Worm (Caenorhabditis elegans) whole organism, young adult: ENCODE measurements around the gene lact-1.

ENCODE experiments used
- B0336.3 ChIP-seq: fragments of 200-800 bp; sonication (Bioruptor generic); IDR thresholded peaks from 2 replicates; pipeline ENCODE4 v1.3.6; 2022; ENCODE audit warnings: missing genetic modification characterization, missing compliant biosample characterization
- C06A6.2 ChIP-seq: fragments of 200-800 bp; sonication (Bioruptor generic); conservative IDR thresholded peaks from 2 replicates; pipeline ENCODE4 v1.3.6; 2022; ENCODE audit warnings: missing genetic modification characterization, missing compliant biosample characterization
- F22D6.2 ChIP-seq: sonication (generic microtip); optimal IDR thresholded peaks from 2 replicates; lab custom pipeline; 2016; ENCODE audit warnings: mild to moderate bottlenecking, missing genetic modification characterization, missing compliant biosample characterization
- F33H1.4 ChIP-seq: fragments of 200-800 bp; sonication (Bioruptor generic); IDR thresholded peaks from 2 replicates; pipeline ENCODE4 v1.3.6; 2022; ENCODE audit warnings: missing genetic modification reagents, missing genetic modification characterization, missing compliant biosample characterization
- F39B2.1 ChIP-seq: fragments of 200-800 bp; sonication (Bioruptor generic); IDR thresholded peaks from 2 replicates; pipeline ENCODE4 v1.3.6; 2022; ENCODE audit warnings: missing genetic modification reagents, missing genetic modification characterization, missing compliant biosample characterization
- K11D2.4 ChIP-seq: fragments of 200-800 bp; sonication (Bioruptor generic); IDR thresholded peaks from 2 replicates; pipeline ENCODE4 v1.3.6; 2022; ENCODE audit warnings: missing genetic modification reagents, missing genetic modification characterization, missing compliant biosample characterization
- K12H6.12 ChIP-seq: fragments of 200-800 bp; sonication (Bioruptor generic); optimal IDR thresholded peaks from 2 replicates; lab custom pipeline; 2018; ENCODE audit warnings: mild to moderate bottlenecking, missing genetic modification characterization, missing compliant biosample characterization
- Y53F4B.3 ChIP-seq: fragments of 200-800 bp; sonication (Bioruptor generic); IDR thresholded peaks from 2 replicates; pipeline ENCODE4 v1.3.6; 2022; ENCODE audit warnings: missing genetic modification reagents, missing genetic modification characterization, missing compliant biosample characterization
- Y53G8AR.9 ChIP-seq: fragments of 200-800 bp; sonication (Bioruptor generic); conservative IDR thresholded peaks from 2 replicates; pipeline ENCODE4 v1.3.6; 2022; ENCODE audit warnings: missing genetic modification reagents, missing genetic modification characterization, missing compliant biosample characterization
- ZK185.1 ChIP-seq: sonication (generic microtip); optimal IDR thresholded peaks from 2 replicates; lab custom pipeline; 2016; ENCODE audit warnings: mild to moderate bottlenecking, missing genetic modification characterization, missing compliant biosample characterization; ENCODE audit not compliant: poor library complexity, severe bottlenecking
- aptf-2 ChIP-seq: fragments of 200-800 bp; sonication (Bioruptor generic); conservative IDR thresholded peaks from 2 replicates; pipeline ENCODE4 v1.3.6; 2022; ENCODE audit warnings: missing genetic modification reagents, missing genetic modification characterization, missing compliant biosample characterization
- bed-1 ChIP-seq: fragments of 200-800 bp; sonication (Bioruptor generic); IDR thresholded peaks from 2 replicates; pipeline ENCODE4 v1.3.6; 2022; ENCODE audit warnings: missing genetic modification reagents, missing genetic modification characterization, missing compliant biosample characterization
- cebp-1 ChIP-seq, 2 experiments: fragments of 200-800 bp in 1 of 2; sonication (Bioruptor generic) in 1 of 2; sonication (generic microtip) in 1 of 2; IDR thresholded peaks in 1 of 2; optimal IDR thresholded peaks in 1 of 2; 2 replicates each; pipeline versions ENCODE4 v1.3.6 to Lab custom; 2017 to 2022; ENCODE audit warnings: missing compliant biosample characterization in 2 of 2, missing genetic modification characterization in 2 of 2, mild to moderate bottlenecking in 1 of 2, missing genetic modification reagents in 1 of 2, moderate library complexity in 1 of 2
- ceh-100 ChIP-seq: fragments of 200-800 bp; sonication (Bioruptor generic); IDR thresholded peaks from 2 replicates; pipeline ENCODE4 v1.3.6; 2022; ENCODE audit warnings: missing genetic modification reagents, missing genetic modification characterization, missing compliant biosample characterization
- chd-7 ChIP-seq: sonication (generic microtip); optimal IDR thresholded peaks from 2 replicates; lab custom pipeline; 2016; ENCODE audit warnings: mild to moderate bottlenecking, missing genetic modification characterization, moderate library complexity, missing compliant biosample characterization
- die-1 ChIP-seq: sonication (generic microtip); optimal IDR thresholded peaks from 2 replicates; lab custom pipeline; 2016; ENCODE audit warnings: missing genotype, mild to moderate bottlenecking, missing genetic modification characterization, missing compliant biosample characterization
- dpl-1 ChIP-seq: fragments of 150-350 bp; optimal IDR thresholded peaks from 2 replicates; lab custom pipeline; 2014; ENCODE audit warnings: missing biosample characterization, missing genetic modification reagents, missing genetic modification characterization
- efl-1 ChIP-seq: fragments of 150-350 bp; optimal IDR thresholded peaks from 2 replicates; lab custom pipeline; 2014; ENCODE audit warnings: missing biosample characterization, missing genetic modification reagents, missing genetic modification characterization
- fkh-3 ChIP-seq: sonication (generic microtip); optimal IDR thresholded peaks from 2 replicates; lab custom pipeline; 2016; ENCODE audit warnings: mild to moderate bottlenecking, missing genetic modification characterization, missing compliant biosample characterization
- him-1 ChIP-seq: sonication (generic microtip); optimal IDR thresholded peaks from 2 replicates; lab custom pipeline; 2016; ENCODE audit warnings: missing genotype, missing genetic modification reagents, missing genetic modification characterization, missing compliant biosample characterization
- hmg-1.2 ChIP-seq: fragments of 200-800 bp; sonication (Bioruptor generic); IDR thresholded peaks from 2 replicates; pipeline ENCODE4 v1.3.6; 2022; ENCODE audit warnings: missing genetic modification reagents, missing genetic modification characterization, missing compliant biosample characterization
- lin-35 ChIP-seq, 3 experiments: fragments of 150-350 bp in 2 of 3; sonication (generic microtip) in 1 of 3; optimal IDR thresholded peaks; 2 replicates each; lab custom pipeline; 2014 to 2018; ENCODE audit warnings: missing biosample characterization in 3 of 3, missing genetic modification characterization in 3 of 3, missing genetic modification reagents in 3 of 3
- lin-40 ChIP-seq: sonication (generic microtip); optimal IDR thresholded peaks from 2 replicates; lab custom pipeline; 2016; ENCODE audit warnings: missing genetic modification characterization, mild to moderate bottlenecking, missing compliant biosample characterization, missing genotype, missing genetic modification reagents
- lin-54 ChIP-seq: fragments of 200-800 bp; sonication (Bioruptor generic); optimal IDR thresholded peaks from 2 replicates; lab custom pipeline; 2018; ENCODE audit warnings: mild to moderate bottlenecking, missing genetic modification characterization, missing compliant biosample characterization
- lsl-1 ChIP-seq: fragments of 200-800 bp; sonication (Bioruptor generic); optimal IDR thresholded peaks from 2 replicates; lab custom pipeline; 2018; ENCODE audit warnings: mild to moderate bottlenecking, missing genetic modification characterization, moderate library complexity, missing compliant biosample characterization
- madf-3 ChIP-seq: fragments of 200-800 bp; sonication (Bioruptor generic); IDR thresholded peaks from 2 replicates; pipeline ENCODE4 v1.3.6; 2022; ENCODE audit warnings: missing genetic modification reagents, missing genetic modification characterization, missing compliant biosample characterization
- mcd-1 ChIP-seq: fragments of 200-800 bp; sonication (Bioruptor generic); IDR thresholded peaks from 2 replicates; pipeline ENCODE4 v1.3.6; 2022; ENCODE audit warnings: missing genetic modification reagents, missing genetic modification characterization, missing compliant biosample characterization
- nfyb-1 ChIP-seq: fragments of 200-800 bp; sonication (Bioruptor generic); IDR thresholded peaks from 2 replicates; pipeline ENCODE4 v1.3.6; 2022; ENCODE audit warnings: missing genetic modification reagents, missing genetic modification characterization, missing compliant biosample characterization
- nhr-90 ChIP-seq: sonication (generic microtip); optimal IDR thresholded peaks from 2 replicates; lab custom pipeline; 2016; ENCODE audit warnings: missing genotype, mild to moderate bottlenecking, missing genetic modification characterization, missing compliant biosample characterization
- rcor-1 ChIP-seq: fragments of 200-800 bp; sonication (Bioruptor generic); IDR thresholded peaks from 2 replicates; pipeline ENCODE4 v1.3.6; 2022; ENCODE audit warnings: missing genetic modification reagents, missing genetic modification characterization, missing compliant biosample characterization
- rec-8 ChIP-seq, 2 experiments: sonication (generic microtip); optimal IDR thresholded peaks; 2 replicates each; lab custom pipeline; 2016; ENCODE audit warnings: mild to moderate bottlenecking in 2 of 2, missing genetic modification characterization in 2 of 2, missing genetic modification reagents in 2 of 2, missing genotype in 2 of 2, missing biosample characterization in 1 of 2, missing compliant biosample characterization in 1 of 2, moderate library complexity in 1 of 2
- repo-1 ChIP-seq: sonication (generic microtip); optimal IDR thresholded peaks from 2 replicates; lab custom pipeline; 2017; ENCODE audit warnings: mild to moderate bottlenecking, missing genetic modification characterization, missing compliant biosample characterization
- tbx-9 ChIP-seq: sonication (generic microtip); optimal IDR thresholded peaks from 2 replicates; lab custom pipeline; 2016; ENCODE audit warnings: borderline replicate concordance, missing genetic modification characterization, inconsistent platforms, missing compliant biosample characterization
- tlf-1 ChIP-seq: fragments of 200-800 bp; sonication (Bioruptor generic); optimal IDR thresholded peaks from 2 replicates; lab custom pipeline; 2018; ENCODE audit warnings: mild to moderate bottlenecking, missing genetic modification characterization, missing compliant biosample characterization
- xnd-1 ChIP-seq: sonication (generic microtip); optimal IDR thresholded peaks from 2 replicates; lab custom pipeline; 2016; ENCODE audit warnings: missing genotype, missing genetic modification reagents, missing genetic modification characterization, missing compliant biosample characterization
- zfh-2 ChIP-seq: fragments of 200-800 bp; sonication (Bioruptor generic); conservative IDR thresholded peaks from 2 replicates; pipeline ENCODE4 v1.3.6; 2022; ENCODE audit warnings: missing genetic modification reagents, missing genetic modification characterization, missing compliant biosample characterization
- ztf-22 ChIP-seq: fragments of 200-800 bp; sonication (Bioruptor generic); optimal IDR thresholded peaks from 2 replicates; lab custom pipeline; 2018; ENCODE audit warnings: mild to moderate bottlenecking, missing genetic modification characterization, moderate library complexity, missing compliant biosample characterization
- ztf-26 ChIP-seq: sonication (generic microtip); optimal IDR thresholded peaks from 2 replicates; lab custom pipeline; 2017; ENCODE audit warnings: missing genetic modification characterization, missing compliant biosample characterization
- ztf-28 ChIP-seq: fragments of 200-800 bp; sonication (Bioruptor generic); IDR thresholded peaks from 2 replicates; pipeline ENCODE4 v1.3.6; 2022; ENCODE audit warnings: missing genetic modification reagents, missing genetic modification characterization, missing compliant biosample characterization
- ztf-3 ChIP-seq: fragments of 200-800 bp; sonication (Bioruptor generic); optimal IDR thresholded peaks from 2 replicates; lab custom pipeline; 2018; ENCODE audit warnings: mild to moderate bottlenecking, missing genetic modification characterization, missing compliant biosample characterization

lact-1 gene

ce11 chrX:7232158-7232822 lies 27.9 kb downstream of the lact-1 start (continued):
- peak; percentile 31 for TF ChIP-seq K12H6.12 (tag; lab: Kevin White, UChicago)
- peak; percentile 49 for TF ChIP-seq chd-7 (tag; lab: Kevin White, UChicago)
- TF ChIP-seq lsl-1 (GFP tag; lab: Kevin White, UChicago) = no peak
- TF ChIP-seq ztf-28 (GFP tag; lab: Robert Waterston, UW) = 0 out of 2 replicates have a peak, but pooled peaks have one; percentile 45
- TF ChIP-seq efl-1 (GFP tag; lab: Kevin White, UChicago) = peak; percentile 71
- peak in 1 of 3 experiments; percentile 11 for TF ChIP-seq lin-35 (GFP tag; optimal IDR thresholded peaks at IDR 0.05; lab: Kevin White, UChicago)
- TF ChIP-seq dpl-1 (GFP tag; lab: Kevin White, UChicago) = peak; percentile 5
- TF ChIP-seq mcd-1 (GFP tag; lab: Robert Waterston, UW) = peak; percentile 44; the same call in 1 of the 2 replicates
- peak; percentile 92 for TF ChIP-seq hmg-1.2 (GFP tag; lab: Robert Waterston, UW)
- peak; percentile 27 for TF ChIP-seq lin-54 (GFP tag; lab: Kevin White, UChicago)
- no peak for TF ChIP-seq ztf-3

- TF ChIP-seq F39B2.1 (GFP tag; lab: Robert Waterston, UW) = no peak
- TF ChIP-seq F22D6.2 (tag; lab: Kevin White, UChicago) = no peak
- no peak for TF ChIP-seq aptf-2
- TF ChIP-seq nfyb-1 (GFP tag; lab: Robert Waterston, UW) = 0 out of 2 replicates have a peak, but pooled peaks have one; percentile 37
- TF ChIP-seq ZK185.1 (tag; lab: Kevin White, UChicago) = no peak
- TF ChIP-seq rcor-1 (GFP tag; lab: Robert Waterston, UW) = no peak
- no peak for TF ChIP-seq xnd-1 (tag; lab: Kevin White, UChicago)
- TF ChIP-seq him-1 = no peak
- TF ChIP-seq repo-1 (tag; lab: Kevin White, UChicago) = no peak
- peak; percentile 67 for TF ChIP-seq zfh-2 (GFP tag; lab: Robert Waterston, UW)
- TF ChIP-seq ceh-100 = no peak
- TF ChIP-seq, all 124 proteins: peak for 2
Observed at ce11 chrX:7230877-7231276, 29.3 kb downstream of the lact-1 start.

- TF ChIP-seq cebp-1 (GFP tag; IDR thresholded peaks at IDR 0.05; lab: Robert Waterston, UW) (no peak), cebp-1 (tag; optimal IDR thresholded peaks at IDR 0.05; lab: Kevin White, UChicago) (peak; percentile 69), Y53F4B.3 (GFP tag; lab: Robert Waterston, UW) (no peak), repo-1 (tag; lab: Kevin White, UChicago) (peak; percentile 22), lin-35 (GFP tag; optimal IDR thresholded peaks at IDR 0.05; lab: Kevin White, UChicago) (peak in 1 of 3 experiments; percentile 29), nhr-90 (peak; percentile 9), C06A6.2 (no peak), lin-40 (tag; lab: Kevin White, UChicago) (peak; percentile 30), ztf-26 (tag; lab: Kevin White, UChicago) (no peak), K12H6.12 (tag; lab: Kevin White, UChicago) (peak; percentile 5), Y53G8AR.9 (GFP tag; lab: Robert Waterston, UW) (0 out of 2 replicates have a peak, but pooled peaks have one; percentile 15), bed-1 (no peak), tlf-1 (GFP tag; lab: Kevin White, UChicago) (peak; percentile 7)
- TF ChIP-seq, all 124 proteins: peak for 8
Observed at ce11 chrX:7230321-7230720, 29.9 kb downstream of the lact-1 start.

- TF ChIP-seq K11D2.4 (GFP tag; lab: Robert Waterston, UW) = no peak
- TF ChIP-seq F33H1.4 = no peak
- TF ChIP-seq madf-3 (GFP tag; lab: Robert Waterston, UW) = no peak
- no peak for TF ChIP-seq die-1 (tag; lab: Kevin White, UChicago)
- TF ChIP-seq fkh-3 (tag; lab: Kevin White, UChicago) = no peak
- no peak for TF ChIP-seq lin-35 (GFP tag; optimal IDR thresholded peaks at IDR 0.05; lab: Kevin White, UChicago)
- TF ChIP-seq hmg-1.2 (GFP tag; lab: Robert Waterston, UW) = no peak
- TF ChIP-seq ztf-28 (GFP tag; lab: Robert Waterston, UW) = no peak
- no peak for TF ChIP-seq ztf-22
- no peak for TF ChIP-seq B0336.3 (GFP tag; lab: Robert Waterston, UW)
- no peak for TF ChIP-seq tbx-9 (tag; lab: Kevin White, UChicago)
- TF ChIP-seq Y53G8AR.9 (GFP tag; lab: Robert Waterston, UW) = no peak
- no peak for TF ChIP-seq rec-8 (tag; optimal IDR thresholded peaks at IDR 0.05; lab: Kevin White, UChicago)
Observed at ce11 chrX:7229357-7229756, 30.8 kb downstream of the lact-1 start.
